Fruit fly (Drosophila melanogaster) whole organism, embryonic: ENCODE data around the gene Kr-h1.

Experiments used
- Adf1 ChIP-seq: fragments of 200-800 bp; sonication (Bioruptor generic); IDR thresholded peaks from 2 replicates; pipeline ENCODE4 v1.3.6; 2022; ENCODE audit warnings: missing biosample characterization, missing genetic modification characterization
- CG10274 ChIP-seq: fragments of 200-800 bp; sonication (Bioruptor generic); optimal IDR thresholded peaks from 3 replicates; lab custom pipeline; 2017; ENCODE audit warnings: missing biosample characterization, mild to moderate bottlenecking, missing genetic modification characterization
- CG11247 ChIP-seq: fragments of 200-800 bp; sonication (Bioruptor generic); IDR thresholded peaks from 2 replicates; pipeline ENCODE4 v1.3.6; 2022; ENCODE audit warnings: missing biosample characterization, missing genetic modification characterization
- CG12104 ChIP-seq: fragments of 200-800 bp; sonication (Bioruptor generic); optimal IDR thresholded peaks from 3 replicates; lab custom pipeline; 2016; ENCODE audit warnings: missing biosample characterization, missing genetic modification characterization
- CG12236 ChIP-seq: fragments of 200-800 bp; sonication (Bioruptor generic); optimal IDR thresholded peaks from 2 replicates; lab custom pipeline; 2016; ENCODE audit warnings: missing biosample characterization, missing genetic modification characterization
- CG12744 ChIP-seq: fragments of 200-800 bp; sonication (Bioruptor generic); optimal IDR thresholded peaks from 2 replicates; lab custom pipeline; 2016; ENCODE audit warnings: missing biosample characterization, missing genetic modification characterization
- CG13296 ChIP-seq: fragments of 200-800 bp; sonication (Bioruptor generic); optimal IDR thresholded peaks from 3 replicates; lab custom pipeline; 2018; ENCODE audit warnings: missing biosample characterization, mild to moderate bottlenecking, missing genetic modification characterization
- CG14441 ChIP-seq: fragments of 200-800 bp; sonication (Bioruptor generic); IDR thresholded peaks from 2 replicates; pipeline ENCODE4 v1.3.6; 2022; ENCODE audit warnings: missing biosample characterization, missing genetic modification characterization
- CG14860 ChIP-seq: fragments of 200-800 bp; sonication (Bioruptor generic); IDR thresholded peaks from 3 replicates; pipeline ENCODE4 v1.3.6; 2022; ENCODE audit warnings: missing biosample characterization, missing genetic modification characterization; ENCODE audit not compliant: partially characterized antibody
- CG17186 ChIP-seq: fragments of 200-800 bp; sonication (Bioruptor generic); optimal IDR thresholded peaks from 3 replicates; lab custom pipeline; 2017; ENCODE audit warnings: missing biosample characterization, missing genetic modification reagents, missing genetic modification characterization
- CG17802 ChIP-seq: fragments of 200-800 bp; sonication (Bioruptor generic); optimal IDR thresholded peaks from 2 replicates; lab custom pipeline; 2018; ENCODE audit warnings: missing biosample characterization, mild to moderate bottlenecking, missing genetic modification characterization, moderate library complexity
- CG1832 ChIP-seq: fragments of 200-800 bp; sonication (Bioruptor generic); optimal IDR thresholded peaks from 2 replicates; lab custom pipeline; 2017; ENCODE audit warnings: missing biosample characterization, mild to moderate bottlenecking, missing genetic modification characterization, inconsistent platforms
- CG18476 ChIP-seq: fragments of 200-800 bp; sonication (Bioruptor generic); optimal IDR thresholded peaks from 2 replicates; lab custom pipeline; 2016; ENCODE audit warnings: missing biosample characterization, mild to moderate bottlenecking, missing genetic modification characterization
- CG3065 ChIP-seq: fragments of 200-800 bp; sonication (Bioruptor generic); optimal IDR thresholded peaks from 2 replicates; lab custom pipeline; 2016; ENCODE audit warnings: missing biosample characterization, missing genetic modification characterization
- CG32772 ChIP-seq: fragments of 200-800 bp; sonication (Bioruptor generic); IDR thresholded peaks from 2 replicates; pipeline ENCODE4 v1.3.6; 2022; ENCODE audit warnings: missing biosample characterization, missing genetic modification characterization
- CG4282 ChIP-seq: fragments of 200-800 bp; sonication (Bioruptor generic); optimal IDR thresholded peaks from 2 replicates; lab custom pipeline; 2016; ENCODE audit warnings: missing biosample characterization, missing genetic modification characterization
- CG4424 ChIP-seq: fragments of 200-800 bp; sonication (Bioruptor generic); optimal IDR thresholded peaks from 3 replicates; lab custom pipeline; 2016; ENCODE audit warnings: missing biosample characterization, missing genetic modification characterization
- CG4617 ChIP-seq: fragments of 200-800 bp; sonication (Bioruptor generic); optimal IDR thresholded peaks from 3 replicates; lab custom pipeline; 2016; ENCODE audit warnings: missing biosample characterization, missing genetic modification characterization, borderline replicate concordance
- CG4854 ChIP-seq: fragments of 200-800 bp; sonication (Bioruptor generic); optimal IDR thresholded peaks from 2 replicates; lab custom pipeline; 2016; ENCODE audit warnings: missing biosample characterization, missing genetic modification characterization, inconsistent platforms
- CG5953 ChIP-seq: fragments of 200-800 bp; sonication (Bioruptor generic); IDR thresholded peaks from 2 replicates; pipeline ENCODE4 v1.3.6; 2022; ENCODE audit warnings: missing biosample characterization, missing genetic modification characterization
- CG7372 ChIP-seq: fragments of 200-800 bp; sonication (Bioruptor generic); IDR thresholded peaks from 2 replicates; pipeline ENCODE4 v1.3.6; 2022; ENCODE audit warnings: missing biosample characterization, missing genetic modification characterization
- CG9932 ChIP-seq: fragments of 200-800 bp; sonication (Bioruptor generic); IDR thresholded peaks from 2 replicates; pipeline ENCODE4 v1.3.6; 2022; ENCODE audit warnings: missing biosample characterization, missing genetic modification characterization
- Dfd ChIP-seq, 2 experiments: fragments of >200 bp; optimal IDR thresholded peaks; 2 replicates each; lab custom pipeline; 2017; ENCODE audit warnings: missing biosample characterization in 2 of 2, missing genetic modification characterization in 2 of 2
- Dp ChIP-seq: fragments of 200-800 bp; sonication (Bioruptor generic); optimal IDR thresholded peaks from 2 replicates; lab custom pipeline; 2018; ENCODE audit warnings: missing biosample characterization, mild to moderate bottlenecking, missing genetic modification characterization, moderate library complexity
- MBD-R2 ChIP-seq: fragments of 200-800 bp; sonication (Bioruptor generic); IDR thresholded peaks from 2 replicates; pipeline ENCODE4 v1.3.6; 2022; ENCODE audit warnings: missing biosample characterization, missing genetic modification characterization
- Six4 ChIP-seq: fragments of 200-800 bp; sonication (Bioruptor generic); optimal IDR thresholded peaks from 2 replicates; lab custom pipeline; 2016; ENCODE audit warnings: missing biosample characterization, missing genetic modification characterization
- Sox100B ChIP-seq: fragments of 200-800 bp; sonication (Bioruptor generic); optimal IDR thresholded peaks from 3 replicates; lab custom pipeline; 2018; ENCODE audit warnings: missing biosample characterization, mild to moderate bottlenecking, missing genetic modification characterization
- Ssrp ChIP-seq: fragments of 200-800 bp; sonication (Bioruptor generic); optimal IDR thresholded peaks from 2 replicates; lab custom pipeline; 2018; ENCODE audit warnings: missing biosample characterization, mild to moderate bottlenecking, missing genetic modification characterization, moderate library complexity
- ara ChIP-seq: fragments of 200-800 bp; sonication (Bioruptor generic); IDR thresholded peaks from 2 replicates; pipeline ENCODE4 v1.3.6; 2022; ENCODE audit warnings: missing biosample characterization, missing genetic modification characterization
- cas ChIP-seq: fragments of 200-800 bp; sonication (Bioruptor generic); IDR thresholded peaks from 2 replicates; pipeline ENCODE4 v1.3.6; 2022; ENCODE audit warnings: missing biosample characterization, missing genetic modification characterization
- caup ChIP-seq: fragments of 200-800 bp; sonication (Bioruptor generic); optimal IDR thresholded peaks from 3 replicates; lab custom pipeline; 2017; ENCODE audit warnings: missing biosample characterization, mild to moderate bottlenecking, missing genetic modification characterization, moderate library complexity; ENCODE audit not compliant: severe bottlenecking
- cg ChIP-seq: fragments of 200-800 bp; sonication (Bioruptor generic); optimal IDR thresholded peaks from 3 replicates; lab custom pipeline; 2019; ENCODE audit warnings: missing biosample characterization, mild to moderate bottlenecking, missing genetic modification characterization, moderate library complexity
- crol ChIP-seq: fragments of 200-800 bp; sonication (Bioruptor generic); IDR thresholded peaks from 2 replicates; pipeline ENCODE4 v1.3.6; 2022; ENCODE audit warnings: missing biosample characterization, missing genetic modification characterization
- dmrt99B ChIP-seq: fragments of 200-800 bp; sonication (Bioruptor generic); optimal IDR thresholded peaks from 2 replicates; lab custom pipeline; 2018; ENCODE audit warnings: missing biosample characterization, mild to moderate bottlenecking, missing genetic modification characterization, moderate library complexity
- dpn ChIP-seq, 2 experiments: fragments of 200-800 bp; sonication (Bioruptor generic); optimal IDR thresholded peaks; 3 replicates each; lab custom pipeline; 2016; ENCODE audit warnings: missing biosample characterization in 2 of 2, missing genetic modification characterization in 2 of 2
- emc ChIP-seq: fragments of 200-800 bp; sonication (Bioruptor generic); optimal IDR thresholded peaks from 2 replicates; lab custom pipeline; 2016; ENCODE audit warnings: missing biosample characterization, missing genetic modification characterization
- esg ChIP-seq: fragments of 200-800 bp; sonication (Bioruptor generic); conservative IDR thresholded peaks from 2 replicates; pipeline ENCODE4 v1.3.6; 2022; ENCODE audit warnings: missing biosample characterization, missing genetic modification characterization
- eyg ChIP-seq: fragments of 200-800 bp; sonication (Bioruptor generic); optimal IDR thresholded peaks from 3 replicates; lab custom pipeline; 2016; ENCODE audit warnings: missing biosample characterization, missing genetic modification characterization
- fd3F ChIP-seq: fragments of 200-800 bp; sonication (Bioruptor generic); optimal IDR thresholded peaks from 2 replicates; lab custom pipeline; 2018; ENCODE audit warnings: missing biosample characterization, mild to moderate bottlenecking, missing genetic modification characterization, moderate library complexity
- gcm ChIP-seq: fragments of 200-800 bp; sonication (Bioruptor generic); optimal IDR thresholded peaks from 2 replicates; lab custom pipeline; 2019; ENCODE audit warnings: missing biosample characterization, mild to moderate bottlenecking, missing genetic modification characterization, moderate library complexity
- hkb ChIP-seq, 2 experiments: fragments of 200-800 bp in 1 of 2; fragments of >200 bp in 1 of 2; sonication (Bioruptor generic) in 1 of 2; IDR thresholded peaks in 1 of 2; optimal IDR thresholded peaks in 1 of 2; 2 replicates each; pipeline versions ENCODE4 v1.3.6 to Lab custom; 2017 to 2022; ENCODE audit warnings: missing biosample characterization in 1 of 2, missing genetic modification characterization in 1 of 2
- ind ChIP-seq: fragments of 200-800 bp; sonication (Bioruptor generic); optimal IDR thresholded peaks from 3 replicates; lab custom pipeline; 2016; ENCODE audit warnings: missing biosample characterization, missing genetic modification characterization
- lilli ChIP-seq: fragments of 200-800 bp; sonication (Bioruptor generic); optimal IDR thresholded peaks from 3 replicates; lab custom pipeline; 2016; ENCODE audit warnings: missing biosample characterization, missing genetic modification characterization
- lola ChIP-seq, 3 experiments: fragments of >200 bp in 2 of 3; fragments of 200-800 bp in 1 of 3; sonication (Bioruptor generic) in 1 of 3; optimal IDR thresholded peaks; 2 replicates each; lab custom pipeline; 2017 to 2019; ENCODE audit warnings: missing biosample characterization in 3 of 3, missing genetic modification characterization in 3 of 3, mild to moderate bottlenecking in 1 of 3, moderate library complexity in 1 of 3
- nom ChIP-seq: fragments of 200-800 bp; sonication (Bioruptor generic); optimal IDR thresholded peaks from 2 replicates; lab custom pipeline; 2017; ENCODE audit warnings: missing biosample characterization, missing genetic modification characterization, mild to moderate bottlenecking, moderate library complexity, missing genetic modification reagents
- tll ChIP-seq, 2 experiments: fragments of 200-800 bp in 1 of 2; fragments of >200 bp in 1 of 2; sonication (Bioruptor generic) in 1 of 2; optimal IDR thresholded peaks; 2 replicates each; lab custom pipeline; 2017 to 2019; ENCODE audit warnings: missing biosample characterization in 2 of 2, missing genetic modification characterization in 2 of 2, mild to moderate bottlenecking in 1 of 2, moderate library complexity in 1 of 2
- toy ChIP-seq: fragments of 200-800 bp; sonication (Bioruptor generic); IDR thresholded peaks from 2 replicates; pipeline ENCODE4 v1.3.6; 2022; ENCODE audit warnings: missing biosample characterization, missing genetic modification characterization
- usp ChIP-seq: fragments of >200 bp; optimal IDR thresholded peaks from 2 replicates; lab custom pipeline; 2017; ENCODE audit warnings: missing biosample characterization, missing genetic modification characterization

Gene Kr-h1

DNA sequence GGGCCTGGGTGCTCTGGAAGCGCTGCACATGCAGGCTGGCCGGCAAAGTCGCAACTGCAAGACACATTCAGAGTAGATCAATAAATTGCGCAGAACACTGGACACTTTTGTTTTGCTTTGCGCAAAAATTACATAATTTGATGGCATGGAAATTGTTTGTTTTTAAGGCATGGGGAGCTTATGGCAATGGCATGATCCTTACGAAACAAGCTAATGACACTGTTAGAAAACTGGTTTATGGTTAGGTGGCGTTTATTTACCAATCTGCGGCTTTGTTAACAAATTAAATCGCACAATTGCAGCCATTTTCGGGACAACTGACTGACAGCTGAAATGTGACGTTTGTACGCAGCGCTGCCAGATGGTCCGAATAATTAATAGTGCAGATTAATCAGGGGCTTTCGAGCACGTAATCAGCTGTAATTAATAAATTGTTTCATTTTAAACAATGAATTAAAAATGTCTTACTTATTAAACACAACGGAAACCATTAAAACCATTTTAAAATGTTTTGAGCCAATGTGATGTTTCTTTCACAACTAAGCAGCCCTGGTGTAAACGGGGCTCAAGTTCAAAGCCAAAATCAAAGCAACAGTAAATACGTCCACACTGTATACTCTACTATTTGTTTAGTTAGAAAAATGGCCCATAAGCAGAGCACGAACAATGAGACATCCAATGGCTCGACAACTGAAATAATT is 19.9 kb upstream of the Kr-h1 start, which contains the start of the genes ND-51 and CG13994 (continued):
- no peak for TF ChIP-seq CG1832
- TF ChIP-seq cas (GFP tag; lab: Robert Waterston, UW): peak; percentile 80
- peak; percentile 66 for TF ChIP-seq CG11247 (GFP tag; lab: Robert Waterston, UW)
- peak; percentile 74 for TF ChIP-seq ara
- TF ChIP-seq CG12744 (GFP tag; lab: Kevin White, UChicago): peak; percentile 76
- TF ChIP-seq CG32772 (GFP tag; lab: Robert Waterston, UW): peak; percentile 71
- peak; percentile 40 for TF ChIP-seq CG4282 (GFP tag; lab: Kevin White, UChicago)
- TF ChIP-seq hkb (optimal IDR thresholded peaks at IDR 0.05; lab: Kevin White, UChicago): no peak
- peak; percentile 84 for TF ChIP-seq hkb (GFP tag; IDR thresholded peaks at IDR 0.05; lab: Robert Waterston, UW)
- no peak for TF ChIP-seq cg (GFP tag; lab: Kevin White, UChicago)
- peak; percentile 89 for TF ChIP-seq CG9932 (GFP tag; lab: Robert Waterston, UW)
- peak; percentile 86 for TF ChIP-seq MBD-R2 (GFP tag; lab: Robert Waterston, UW)
- no peak for TF ChIP-seq Dfd (GFP tag; optimal IDR thresholded peaks at IDR 0.05; lab: Kevin White, UChicago)
- peak; percentile 71 for TF ChIP-seq CG18476 (GFP tag; lab: Kevin White, UChicago)
- peak; percentile 78 for TF ChIP-seq Six4
- peak; percentile 76 for TF ChIP-seq CG17186 (GFP tag; lab: Kevin White, UChicago)
- peak; percentile 84 for TF ChIP-seq ind (GFP tag; lab: Kevin White, UChicago)
- peak; percentile 83 for TF ChIP-seq CG4854 (GFP tag; lab: Kevin White, UChicago)
- TF ChIP-seq CG7372 (GFP tag; lab: Robert Waterston, UW): peak; percentile 83
- peak; percentile 77 to 91 for TF ChIP-seq tll (GFP tag; optimal IDR thresholded peaks at IDR 0.05; lab: Kevin White, UChicago)
- no peak for TF ChIP-seq usp (GFP tag; lab: Kevin White, UChicago)
- peak; percentile 71 for TF ChIP-seq CG12104
- TF ChIP-seq nom (GFP tag; lab: Kevin White, UChicago): peak; percentile 57
- peak; percentile 93 for TF ChIP-seq lilli (GFP tag; lab: Kevin White, UChicago)
- TF ChIP-seq esg: peak; percentile 73
- TF ChIP-seq crol: no peak
- TF ChIP-seq Adf1 (GFP tag; lab: Robert Waterston, UW): peak; percentile 56; the same call in 1 of the 2 replicates
- no peak for TF ChIP-seq Sox100B (GFP tag; lab: Kevin White, UChicago)
- TF ChIP-seq Ssrp (tag; lab: Kevin White, UChicago): peak; percentile 82
- TF ChIP-seq toy (GFP tag; lab: Robert Waterston, UW): peak; percentile 45; the same call in 1 of the 2 replicates
- TF ChIP-seq dmrt99B (tag; lab: Kevin White, UChicago): no peak
- peak; percentile 41 for TF ChIP-seq gcm (GFP tag; lab: Kevin White, UChicago)
- TF ChIP-seq fd3F: peak; percentile 77
- peak; percentile 15 for TF ChIP-seq Dp
- TF ChIP-seq eyg (GFP tag; lab: Kevin White, UChicago): peak; percentile 76
- peak; percentile 63; the same call in 1 of the 2 replicates for TF ChIP-seq CG5953 (GFP tag; lab: Robert Waterston, UW)
- TF ChIP-seq CG12236 (GFP tag; lab: Kevin White, UChicago): peak; percentile 51
- TF ChIP-seq dpn (GFP tag; optimal IDR thresholded peaks at IDR 0.05; lab: Kevin White, UChicago): peak; percentile 84 to 87
- peak in 1 of 3 experiments; percentile 79 for TF ChIP-seq lola (GFP tag; optimal IDR thresholded peaks at IDR 0.05; lab: Kevin White, UChicago)
- TF ChIP-seq CG14860 (GFP tag; lab: Robert Waterston, UW): no peak
- peak; percentile 100 for TF ChIP-seq CG17802 (tag; lab: Kevin White, UChicago)
- TF ChIP-seq CG14441 (GFP tag; lab: Robert Waterston, UW): peak; percentile 83
- TF ChIP-seq CG4424 (GFP tag; lab: Kevin White, UChicago): peak; percentile 71
- TF ChIP-seq caup: peak; percentile 85
- TF ChIP-seq CG3065 (GFP tag; lab: Kevin White, UChicago): peak; percentile 43
- peak; percentile 73 for TF ChIP-seq CG4617 (GFP tag; lab: Kevin White, UChicago)
- TF ChIP-seq emc: peak; percentile 60
- peak; percentile 80 for TF ChIP-seq CG13296 (GFP tag; lab: Kevin White, UChicago)
- peak; percentile 17 for TF ChIP-seq CG10274 (GFP tag; lab: Kevin White, UChicago)
